Worm (Caenorhabditis elegans) whole organism, mixed stage, embryonic: ENCODE results near the gene ckb-2.

ENCODE experiments used
- ces-1 ChIP-seq: fragments of 150-350 bp; optimal IDR thresholded peaks from 2 replicates; lab custom pipeline; 2014; ENCODE audit warnings: missing biosample characterization, missing genetic modification reagents, missing genetic modification characterization
- cnd-1 ChIP-seq: fragments of 200-800 bp; sonication (Bioruptor generic); optimal IDR thresholded peaks from 2 replicates; lab custom pipeline; 2018; ENCODE audit warnings: mild to moderate bottlenecking, missing genetic modification characterization, missing compliant biosample characterization
- drap-1 ChIP-seq: fragments of 200-800 bp; sonication (Bioruptor generic); optimal IDR thresholded peaks from 3 replicates; lab custom pipeline; 2018; ENCODE audit warnings: mild to moderate bottlenecking, missing genetic modification characterization, missing compliant biosample characterization
- elt-3 ChIP-seq: fragments of 150-350 bp; optimal IDR thresholded peaks from 2 replicates; lab custom pipeline; 2014; ENCODE audit warnings: missing biosample characterization, missing genetic modification characterization
- lin-32 ChIP-seq: fragments of 200-800 bp; sonication (Bioruptor generic); optimal IDR thresholded peaks from 2 replicates; lab custom pipeline; 2018; ENCODE audit warnings: mild to moderate bottlenecking, missing genetic modification characterization, missing compliant biosample characterization
- nhr-28 ChIP-seq: fragments of 150-350 bp; optimal IDR thresholded peaks from 2 replicates; lab custom pipeline; 2014; ENCODE audit warnings: missing biosample characterization, missing genetic modification characterization
- snpc-4 ChIP-seq: fragments of 150-350 bp; optimal IDR thresholded peaks from 2 replicates; lab custom pipeline; 2014; ENCODE audit warnings: missing biosample characterization, missing genetic modification characterization
- sptf-1 ChIP-seq: sonication (generic microtip); optimal IDR thresholded peaks from 2 replicates; lab custom pipeline; 2017; ENCODE audit warnings: mild to moderate bottlenecking, missing genetic modification characterization, moderate library complexity, missing compliant biosample characterization
- tbx-8 ChIP-seq: fragments of 200-800 bp; sonication (Bioruptor generic); optimal IDR thresholded peaks from 2 replicates; lab custom pipeline; 2018; ENCODE audit warnings: mild to moderate bottlenecking, missing genetic modification characterization, moderate library complexity, missing compliant biosample characterization
- unc-39 ChIP-seq: fragments of 150-350 bp; optimal IDR thresholded peaks from 2 replicates; lab custom pipeline; 2014; ENCODE audit warnings: missing biosample characterization, missing genetic modification characterization
- unc-62 ChIP-seq: fragments of 150-350 bp; optimal IDR thresholded peaks from 2 replicates; lab custom pipeline; 2014; ENCODE audit warnings: missing biosample characterization, missing genetic modification reagents, missing genetic modification characterization

DNA sequence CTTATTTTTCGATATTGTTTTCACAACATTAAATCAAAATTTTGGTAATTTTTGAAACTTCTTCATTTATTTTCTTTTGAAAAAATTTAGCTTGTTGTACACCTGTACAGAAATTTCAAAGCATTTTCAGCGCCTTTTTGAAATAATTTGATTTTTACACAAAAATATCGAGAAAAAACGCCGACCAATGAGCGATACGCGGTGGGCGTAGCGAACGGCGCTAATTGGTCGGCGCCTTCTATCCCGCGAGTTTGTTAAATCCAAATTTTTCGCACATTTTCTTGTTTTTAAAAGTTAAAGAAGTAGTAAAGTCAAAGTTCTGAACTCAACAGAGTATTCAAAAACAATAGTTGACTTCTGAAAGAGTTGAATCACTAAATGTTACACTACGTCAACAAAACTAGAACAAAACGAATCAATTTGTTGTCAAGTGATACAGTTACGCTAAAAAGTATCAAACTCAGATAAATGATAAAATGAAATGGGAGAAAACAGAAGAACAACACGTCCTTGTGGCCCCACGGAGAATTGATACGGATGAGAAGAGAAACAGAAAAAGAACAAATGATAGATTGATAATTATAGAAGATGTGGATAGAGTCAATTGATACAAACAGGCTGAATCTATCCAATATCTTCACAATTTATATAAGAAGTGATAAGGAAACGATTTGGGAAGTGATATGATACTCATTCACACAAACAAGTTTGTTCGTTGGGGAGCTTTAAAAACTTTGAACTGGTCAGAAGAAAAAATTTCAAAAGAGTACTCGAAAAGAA, 39.4 kb upstream of the ckb-2 start:
- TF ChIP-seq unc-39 (tag; lab: Kevin White, UChicago) (no peak), lin-32 (GFP tag; lab: Kevin White, UChicago) (no peak), ces-1 (GFP tag; lab: Kevin White, UChicago) (no peak), nhr-28 (tag; lab: Kevin White, UChicago) (no peak), elt-3 (tag; lab: Kevin White, UChicago) (peak; percentile 19), drap-1 (GFP tag; lab: Kevin White, UChicago) (no peak), tbx-8 (GFP tag; lab: Kevin White, UChicago) (no peak), unc-62 (GFP tag; lab: Kevin White, UChicago) (no peak), snpc-4 (no peak), sptf-1 (tag; lab: Kevin White, UChicago) (no peak), cnd-1 (tag; lab: Kevin White, UChicago) (no peak)
